Fruit fly (Drosophila melanogaster) whole organism, embryonic: ENCODE measurements around the gene Exn.

Experiments
- Adf1 ChIP-seq: fragments of 200-800 bp; sonication (Bioruptor generic); IDR thresholded peaks from 2 replicates; pipeline ENCODE4 v1.3.6; 2022; ENCODE audit warnings: missing biosample characterization, missing genetic modification characterization
- Awh ChIP-seq: fragments of 200-800 bp; sonication (Bioruptor generic); IDR thresholded peaks from 2 replicates; pipeline ENCODE4, ENCODE4 v1.3.6; 2022; ENCODE audit warnings: missing biosample characterization, missing genetic modification characterization
- B-H2 ChIP-seq: fragments of 200-800 bp; sonication (Bioruptor generic); optimal IDR thresholded peaks from 2 replicates; lab custom pipeline; 2018; ENCODE audit warnings: missing biosample characterization, mild to moderate bottlenecking, missing genetic modification characterization
- CG12071 ChIP-seq: fragments of 200-800 bp; sonication (Bioruptor generic); optimal IDR thresholded peaks from 3 replicates; lab custom pipeline; 2018; ENCODE audit warnings: missing biosample characterization, mild to moderate bottlenecking, missing genetic modification characterization
- CG13123 ChIP-seq: fragments of 200-800 bp; sonication (Bioruptor generic); optimal IDR thresholded peaks from 2 replicates; lab custom pipeline; 2016; ENCODE audit warnings: missing biosample characterization, missing genetic modification characterization
- CG14050 ChIP-seq: fragments of 200-800 bp; sonication (Bioruptor generic); IDR thresholded peaks from 3 replicates; pipeline ENCODE4 v1.3.6; 2022; ENCODE audit warnings: missing biosample characterization, missing genetic modification characterization
- CG16815 ChIP-seq: fragments of 200-800 bp; sonication (Bioruptor generic); optimal IDR thresholded peaks from 3 replicates; lab custom pipeline; 2017; ENCODE audit warnings: missing biosample characterization, mild to moderate bottlenecking, missing genetic modification characterization
- CG1832 ChIP-seq: fragments of 200-800 bp; sonication (Bioruptor generic); optimal IDR thresholded peaks from 2 replicates; lab custom pipeline; 2017; ENCODE audit warnings: missing biosample characterization, mild to moderate bottlenecking, missing genetic modification characterization, inconsistent platforms
- CG2202 ChIP-seq: fragments of 200-800 bp; sonication (Bioruptor generic); optimal IDR thresholded peaks from 2 replicates; lab custom pipeline; 2018; ENCODE audit warnings: missing biosample characterization, mild to moderate bottlenecking, missing genetic modification characterization
- CG2678 ChIP-seq: fragments of 200-800 bp; sonication (Bioruptor generic); optimal IDR thresholded peaks from 3 replicates; lab custom pipeline; 2019; ENCODE audit warnings: missing biosample characterization, mild to moderate bottlenecking, missing genetic modification characterization, moderate library complexity
- CG2712 ChIP-seq: fragments of 200-800 bp; optimal IDR thresholded peaks from 3 replicates; lab custom pipeline; 2019; ENCODE audit warnings: missing biosample characterization, mild to moderate bottlenecking, missing genetic modification characterization, moderate library complexity
- CG2875 ChIP-seq: fragments of 200-800 bp; sonication (Bioruptor generic); optimal IDR thresholded peaks from 2 replicates; lab custom pipeline; 2017; ENCODE audit warnings: missing biosample characterization, mild to moderate bottlenecking, missing genetic modification characterization, missing genetic modification reagents
- CG32532 ChIP-seq: fragments of 200-800 bp; sonication (Bioruptor generic); IDR thresholded peaks from 2 replicates; pipeline ENCODE4 v1.3.6; 2022; ENCODE audit warnings: missing biosample characterization, missing genetic modification characterization
- CG34224 ChIP-seq: fragments of 200-800 bp; sonication (Bioruptor generic); IDR thresholded peaks from 3 replicates; pipeline ENCODE4 v1.3.6; 2022; ENCODE audit warnings: missing biosample characterization, missing genetic modification characterization; ENCODE audit not compliant: partially characterized antibody
- CG6683 ChIP-seq: fragments of 200-800 bp; sonication (Bioruptor generic); optimal IDR thresholded peaks from 2 replicates; lab custom pipeline; 2017; ENCODE audit warnings: missing biosample characterization, mild to moderate bottlenecking, missing genetic modification characterization, missing genetic modification reagents
- CG6765 ChIP-seq: fragments of 200-800 bp; sonication (Bioruptor generic); optimal IDR thresholded peaks from 3 replicates; lab custom pipeline; 2017; ENCODE audit warnings: missing biosample characterization, mild to moderate bottlenecking, missing genetic modification characterization
- CG6813 ChIP-seq: fragments of 200-800 bp; sonication (Bioruptor generic); optimal IDR thresholded peaks from 2 replicates; lab custom pipeline; 2017; ENCODE audit warnings: missing biosample characterization, missing genetic modification characterization, mild to moderate bottlenecking, moderate library complexity, missing genetic modification reagents
- CG7928 ChIP-seq: fragments of 200-800 bp; sonication (Bioruptor generic); optimal IDR thresholded peaks from 2 replicates; lab custom pipeline; 2017; ENCODE audit warnings: missing biosample characterization, mild to moderate bottlenecking, missing genetic modification characterization
- CG8281 ChIP-seq: fragments of 200-800 bp; sonication (Bioruptor generic); optimal IDR thresholded peaks from 2 replicates; lab custom pipeline; 2018; ENCODE audit warnings: missing biosample characterization, mild to moderate bottlenecking, missing genetic modification characterization, moderate library complexity
- CG8359 ChIP-seq: fragments of 200-800 bp; sonication (Bioruptor generic); optimal IDR thresholded peaks from 2 replicates; lab custom pipeline; 2017; ENCODE audit warnings: missing biosample characterization, mild to moderate bottlenecking, missing genetic modification characterization, borderline replicate concordance
- Doc3 ChIP-seq: fragments of 200-800 bp; sonication (Bioruptor generic); IDR thresholded peaks from 3 replicates; pipeline ENCODE4 v1.3.6; 2022; ENCODE audit warnings: missing biosample characterization, missing genetic modification characterization; ENCODE audit not compliant: partially characterized antibody
- Fer1 ChIP-seq: fragments of 200-800 bp; sonication (Bioruptor generic); optimal IDR thresholded peaks from 2 replicates; lab custom pipeline; 2017; ENCODE audit warnings: missing biosample characterization, mild to moderate bottlenecking, missing genetic modification characterization
- H2.0 ChIP-seq: fragments of 200-800 bp; sonication (Bioruptor generic); IDR thresholded peaks from 2 replicates; pipeline ENCODE4 v1.3.6; 2022; ENCODE audit warnings: missing biosample characterization, missing genetic modification characterization
- Hand ChIP-seq: fragments of 200-800 bp; sonication (Bioruptor generic); optimal IDR thresholded peaks from 2 replicates; lab custom pipeline; 2017; ENCODE audit warnings: mild to moderate bottlenecking, missing biosample characterization, missing genetic modification reagents, missing genetic modification characterization
- NC2α ChIP-seq: fragments of 200-800 bp; sonication (Bioruptor generic); optimal IDR thresholded peaks from 2 replicates; lab custom pipeline; 2016; ENCODE audit warnings: missing biosample characterization, missing genetic modification characterization
- Pdp1 ChIP-seq, 2 experiments: fragments of 200-800 bp; sonication (Bioruptor generic); optimal IDR thresholded peaks; 3 replicates each; lab custom pipeline; 2016; ENCODE audit warnings: missing biosample characterization in 2 of 2, missing genetic modification characterization in 2 of 2, mild to moderate bottlenecking in 1 of 2, moderate library complexity in 1 of 2
- Ptx1 ChIP-seq: fragments of 200-800 bp; sonication (Bioruptor generic); IDR thresholded peaks from 2 replicates; pipeline ENCODE4 v1.3.6; 2022; ENCODE audit warnings: missing biosample characterization, missing genetic modification characterization
- Sox100B ChIP-seq: fragments of 200-800 bp; sonication (Bioruptor generic); optimal IDR thresholded peaks from 3 replicates; lab custom pipeline; 2018; ENCODE audit warnings: missing biosample characterization, mild to moderate bottlenecking, missing genetic modification characterization
- Vsx1 ChIP-seq: fragments of 200-800 bp; sonication (Bioruptor generic); optimal IDR thresholded peaks from 2 replicates; lab custom pipeline; 2017; ENCODE audit warnings: missing biosample characterization, mild to moderate bottlenecking, missing genetic modification characterization, missing genetic modification reagents
- al ChIP-seq: fragments of 200-800 bp; sonication (Bioruptor generic); IDR thresholded peaks from 2 replicates; pipeline ENCODE4 v1.3.6; 2022; ENCODE audit warnings: missing biosample characterization, missing genetic modification characterization
- ara ChIP-seq: fragments of 200-800 bp; sonication (Bioruptor generic); IDR thresholded peaks from 2 replicates; pipeline ENCODE4 v1.3.6; 2022; ENCODE audit warnings: missing biosample characterization, missing genetic modification characterization
- bigmax ChIP-seq: fragments of 200-800 bp; sonication (Bioruptor generic); optimal IDR thresholded peaks from 2 replicates; lab custom pipeline; 2018; ENCODE audit warnings: missing biosample characterization, mild to moderate bottlenecking, missing genetic modification characterization
- bowl ChIP-seq: fragments of 200-800 bp; sonication (Bioruptor generic); IDR thresholded peaks from 2 replicates; pipeline ENCODE4 v1.3.6; 2022; ENCODE audit warnings: missing biosample characterization, missing genetic modification characterization
- btn ChIP-seq: fragments of 200-800 bp; sonication (Bioruptor generic); optimal IDR thresholded peaks from 2 replicates; lab custom pipeline; 2016; ENCODE audit warnings: missing biosample characterization, missing genetic modification characterization
- cad ChIP-seq: fragments of >200 bp; optimal IDR thresholded peaks from 2 replicates; lab custom pipeline; 2017; ENCODE audit warnings: missing biosample characterization, missing genetic modification characterization
- chinmo ChIP-seq: fragments of 200-800 bp; sonication (Bioruptor generic); IDR thresholded peaks from 4 replicates; pipeline ENCODE4 v1.3.6; 2022; ENCODE audit warnings: missing biosample characterization, missing genetic modification characterization; ENCODE audit not compliant: partially characterized antibody
- crol ChIP-seq: fragments of 200-800 bp; sonication (Bioruptor generic); IDR thresholded peaks from 2 replicates; pipeline ENCODE4 v1.3.6; 2022; ENCODE audit warnings: missing biosample characterization, missing genetic modification characterization
- cwo ChIP-seq: fragments of 200-800 bp; sonication (Bioruptor generic); optimal IDR thresholded peaks from 3 replicates; lab custom pipeline; 2017; ENCODE audit warnings: missing biosample characterization, missing genetic modification characterization, mild to moderate bottlenecking, moderate library complexity, missing genetic modification reagents
- dimm ChIP-seq: fragments of 200-800 bp; sonication (Bioruptor generic); IDR thresholded peaks from 2 replicates; pipeline ENCODE4 v1.3.6; 2022; ENCODE audit warnings: missing biosample characterization, missing genetic modification characterization
- gce ChIP-seq: fragments of 200-800 bp; sonication (Bioruptor generic); IDR thresholded peaks from 3 replicates; pipeline ENCODE4 v1.3.6; 2022; ENCODE audit warnings: missing biosample characterization, missing genetic modification characterization
- pho ChIP-seq: fragments of 200-800 bp; sonication (Bioruptor generic); optimal IDR thresholded peaks from 2 replicates; lab custom pipeline; 2016; ENCODE audit warnings: missing biosample characterization, missing genetic modification characterization
- sc ChIP-seq, 3 experiments: fragments of >200 bp in 2 of 3; fragments of 200-800 bp in 1 of 3; sonication (Bioruptor generic) in 1 of 3; optimal IDR thresholded peaks; 2 replicates in 2 of 3; 3 replicates in 1 of 3; lab custom pipeline; 2017; ENCODE audit warnings: mild to moderate bottlenecking in 1 of 3, missing biosample characterization in 1 of 3, missing genetic modification characterization in 1 of 3, missing genetic modification reagents in 1 of 3
- sima ChIP-seq: fragments of 200-800 bp; sonication (Bioruptor generic); optimal IDR thresholded peaks from 2 replicates; lab custom pipeline; 2016; ENCODE audit warnings: missing biosample characterization, missing genetic modification characterization
- so ChIP-seq: fragments of 200-800 bp; sonication (Bioruptor generic); IDR thresholded peaks from 3 replicates; pipeline ENCODE4 v1.3.6; 2022; ENCODE audit warnings: missing biosample characterization, missing genetic modification characterization
- sob ChIP-seq: fragments of 200-800 bp; sonication (Bioruptor generic); IDR thresholded peaks from 2 replicates; pipeline ENCODE4 v1.3.6; 2022; ENCODE audit warnings: missing biosample characterization, missing genetic modification characterization
- unpg ChIP-seq: fragments of 200-800 bp; sonication (Bioruptor generic); optimal IDR thresholded peaks from 3 replicates; lab custom pipeline; 2018; ENCODE audit warnings: missing biosample characterization, mild to moderate bottlenecking, missing genetic modification characterization, moderate library complexity
- usp ChIP-seq: fragments of >200 bp; optimal IDR thresholded peaks from 2 replicates; lab custom pipeline; 2017; ENCODE audit warnings: missing biosample characterization, missing genetic modification characterization
- z ChIP-seq: fragments of 200-800 bp; sonication (Bioruptor generic); IDR thresholded peaks from 3 replicates; pipeline ENCODE4 v1.3.6; 2022; ENCODE audit warnings: missing biosample characterization, missing genetic modification characterization

Exn gene

DNA sequence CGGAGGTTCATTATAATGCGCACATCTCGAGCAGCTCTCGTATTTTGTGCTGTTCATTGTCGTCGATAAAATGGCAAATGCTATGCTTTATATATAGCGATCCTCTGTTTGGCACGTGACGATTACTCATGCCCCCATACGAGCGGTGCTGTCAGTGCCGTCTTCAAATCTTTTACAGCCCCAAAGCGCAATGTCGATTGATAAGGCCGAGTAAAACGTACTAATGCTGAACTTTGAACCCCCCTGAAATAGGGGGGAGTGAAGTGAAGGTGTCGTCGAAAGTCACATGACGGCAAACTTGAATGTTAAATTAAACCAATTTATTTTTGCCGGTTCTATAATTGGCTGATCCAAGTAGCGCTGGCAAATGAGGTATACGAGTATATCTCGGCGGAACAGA is 30.5 kb downstream of the Exn start (continued):
- no peak for TF ChIP-seq sima
- TF ChIP-seq CG2202 (tag; lab: Kevin White, UChicago) = no peak
- no peak for TF ChIP-seq Adf1 (GFP tag; lab: Robert Waterston, UW)
- no peak for TF ChIP-seq CG8281 (tag; lab: Kevin White, UChicago)
- TF ChIP-seq CG12071 (GFP tag; lab: Kevin White, UChicago) = no peak
- TF ChIP-seq Hand (GFP tag; lab: Kevin White, UChicago) = no peak

DNA sequence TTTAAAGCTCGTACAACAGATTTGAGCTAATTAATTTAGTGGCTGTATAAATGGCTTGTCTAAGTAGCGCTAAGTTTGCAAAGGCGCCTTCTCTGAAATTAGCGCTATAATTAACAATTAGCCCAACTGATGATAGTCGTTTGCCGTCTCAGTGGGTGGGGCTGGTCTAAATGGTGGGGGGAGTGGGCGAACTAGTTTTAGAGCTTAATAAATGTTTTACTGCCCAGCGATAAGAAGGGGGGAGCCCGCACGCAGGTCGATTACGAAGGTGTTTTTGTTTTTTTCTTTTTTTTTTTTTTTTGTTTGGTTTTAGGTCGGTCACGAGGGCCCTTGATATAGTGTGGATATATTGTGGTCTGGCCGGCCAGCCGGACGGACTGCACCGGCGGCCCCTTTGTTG is 31.2 kb downstream of the Exn start:
- TF ChIP-seq chinmo (GFP tag; lab: Robert Waterston, UW) (peak; percentile 73; the same call in 1 of the 4 replicates), Vsx1 (GFP tag; lab: Kevin White, UChicago) (peak; percentile 88), CG2678 (tag; lab: Kevin White, UChicago) (peak; percentile 47), sob (GFP tag; lab: Robert Waterston, UW) (peak; percentile 58; the same call in 1 of the 2 replicates), crol (GFP tag; lab: Robert Waterston, UW) (peak; percentile 57), pho (no peak), btn (GFP tag; lab: Kevin White, UChicago) (no peak), Awh (GFP tag; lab: Robert Waterston, UW) (no peak), CG32532 (GFP tag; lab: Robert Waterston, UW) (peak; percentile 53; the same call in 1 of the 2 replicates), CG8359 (GFP tag; lab: Kevin White, UChicago) (no peak), sc (optimal IDR thresholded peaks at IDR 0.05; lab: Kevin White, UChicago) (no peak), sc (GFP tag; optimal IDR thresholded peaks at IDR 0.05; lab: Kevin White, UChicago) (no peak), gce (GFP tag; lab: Robert Waterston, UW) (0 out of 3 replicates have a peak, but pooled peaks have one; percentile 25), CG6813 (GFP tag; lab: Kevin White, UChicago) (no peak), CG13123 (GFP tag; lab: Kevin White, UChicago) (no peak), bowl (GFP tag; lab: Robert Waterston, UW) (no peak), cad (GFP tag; lab: Kevin White, UChicago) (no peak), CG6765 (GFP tag; lab: Kevin White, UChicago) (peak; percentile 32), ara (no peak), CG16815 (GFP tag; lab: Kevin White, UChicago) (no peak), al (GFP tag; lab: Robert Waterston, UW) (no peak), CG14050 (GFP tag; lab: Robert Waterston, UW) (peak; percentile 8; the same call in 1 of the 3 replicates), bigmax (GFP tag; lab: Kevin White, UChicago) (no peak), CG6683 (GFP tag; lab: Kevin White, UChicago) (no peak), dimm (no peak), CG2712 (no peak), CG7928 (GFP tag; lab: Kevin White, UChicago) (no peak), so (GFP tag; lab: Robert Waterston, UW) (no peak), z (0 out of 3 replicates have a peak, but pooled peaks have one; percentile 37), CG1832 (GFP tag; lab: Kevin White, UChicago) (no peak), Sox100B (GFP tag; lab: Kevin White, UChicago) (no peak), cwo (peak; percentile 69), H2.0 (GFP tag; lab: Robert Waterston, UW) (no peak), Fer1 (GFP tag; lab: Kevin White, UChicago) (peak; percentile 36), Pdp1 (GFP tag; optimal IDR thresholded peaks at IDR 0.05; lab: Kevin White, UChicago) (peak in 1 of 2 experiments; percentile 35), CG2875 (GFP tag; lab: Kevin White, UChicago) (no peak), Ptx1 (GFP tag; lab: Robert Waterston, UW) (peak; percentile 35; the same call in 1 of the 2 replicates), CG34224 (no peak), Doc3 (GFP tag; lab: Robert Waterston, UW) (no peak), usp (GFP tag; lab: Kevin White, UChicago) (no peak), B-H2 (peak; percentile 73), unpg (peak; percentile 26), NC2α (GFP tag; lab: Kevin White, UChicago) (no peak)
